Fruit fly (Drosophila melanogaster) whole organism, prepupa: ENCODE data around the gene Hers.
"Not testable (repeated sequence)": the region's sequence is repeated elsewhere in the genome, so short reads cannot be mapped to it uniquely, and the experiment has no call there.

Experiments
- CG10669 ChIP-seq: fragments of 200-800 bp; sonication (Bioruptor generic); optimal IDR thresholded peaks from 3 replicates; lab custom pipeline; 2018; ENCODE audit warnings: missing biosample characterization, mild to moderate bottlenecking, missing genetic modification characterization, moderate library complexity
- CG11902 ChIP-seq: fragments of 200-800 bp; sonication (Bioruptor generic); optimal IDR thresholded peaks from 3 replicates; lab custom pipeline; 2016; ENCODE audit warnings: missing biosample characterization, missing genetic modification characterization
- CG3032 ChIP-seq: fragments of 200-800 bp; optimal IDR thresholded peaks from 2 replicates; lab custom pipeline; 2019; ENCODE audit warnings: missing biosample characterization, mild to moderate bottlenecking, missing genetic modification characterization, moderate library complexity
- achi ChIP-seq: fragments of 200-800 bp; sonication (Bioruptor generic); optimal IDR thresholded peaks from 3 replicates; lab custom pipeline; 2016; ENCODE audit warnings: missing biosample characterization, missing genetic modification characterization
- topi ChIP-seq: fragments of 200-800 bp; sonication (Bioruptor generic); optimal IDR thresholded peaks from 3 replicates; lab custom pipeline; 2016; ENCODE audit warnings: missing biosample characterization, missing genetic modification characterization

DNA sequence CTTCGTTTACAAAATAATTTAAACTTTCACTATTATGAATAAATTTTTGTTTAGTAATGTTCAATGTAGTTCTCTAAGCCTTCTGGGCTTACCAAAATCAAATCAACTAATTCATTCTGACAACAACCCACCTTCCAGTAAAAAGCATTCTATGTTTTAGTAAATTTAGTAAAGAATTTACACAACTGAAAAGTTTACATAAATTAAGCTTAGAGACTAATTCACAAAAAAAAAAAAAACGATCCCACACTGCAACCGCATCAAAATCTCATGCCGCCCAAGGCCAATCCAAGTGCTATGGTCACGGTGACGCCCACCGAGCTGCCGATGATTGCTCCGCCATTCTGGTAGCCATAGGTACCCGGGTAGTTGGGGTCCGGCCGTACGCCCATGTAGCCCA is 87.6 kb downstream of the Hers start, which contains the start of gene CG45494:
- TF ChIP-seq achi (GFP tag; lab: Kevin White, UChicago); topi; CG11902 (GFP tag; lab: Kevin White, UChicago); CG3032 (tag; lab: Kevin White, UChicago); CG10669: not testable (repeated sequence)
